Worm (Caenorhabditis elegans): ENCODE measurements around the gene sec-20.

ce11 chrIII:230129-230528 is 38.2 kb downstream of the sec-20 start, which contains the start of gene hpo-38:
- TF ChIP-seq ceh-36 (tag; optimal IDR thresholded peaks at IDR 0.05) (no peak), ama-1 (optimal IDR thresholded peaks at IDR 0.05) (no peak), hnd-1 (tag; optimal IDR thresholded peaks at IDR 0.05) (no peak), flt-1 (GFP tag; IDR thresholded peaks at IDR 0.05) (no peak), F13C5.2 (tag; optimal IDR thresholded peaks at IDR 0.05) (no peak), ceh-13 (GFP tag; optimal IDR thresholded peaks at IDR 0.05) (no peak), scrt-1 (GFP tag; IDR thresholded peaks at IDR 0.05) (no peak)
